Fruit fly (Drosophila melanogaster) whole organism: ENCODE data around the gene naz.

ENCODE experiments used
- CG8478 ChIP-seq: fragments of >200 bp; optimal IDR thresholded peaks from 2 replicates; lab custom pipeline; 2018; ENCODE audit warnings: inconsistent platforms
- Dll ChIP-seq: fragments of >200 bp; optimal IDR thresholded peaks from 2 replicates; lab custom pipeline; 2017
- EcR ChIP-seq, 2 experiments: fragments of >200 bp; optimal IDR thresholded peaks; 2 replicates each; lab custom pipeline; 2017; ENCODE audit warnings: missing biosample characterization in 2 of 2, missing genetic modification characterization in 2 of 2, missing genetic modification reagents in 2 of 2
- pan ChIP-seq: fragments of >200 bp; optimal IDR thresholded peaks from 2 replicates; lab custom pipeline; 2017
- psq ChIP-seq: fragments of >200 bp; optimal IDR thresholded peaks from 2 replicates; lab custom pipeline; 2017
- usp ChIP-seq: fragments of >200 bp; optimal IDR thresholded peaks from 2 replicates; lab custom pipeline; 2017; ENCODE audit warnings: missing biosample characterization, missing genetic modification characterization, mixed read lengths

Gene naz

DNA sequence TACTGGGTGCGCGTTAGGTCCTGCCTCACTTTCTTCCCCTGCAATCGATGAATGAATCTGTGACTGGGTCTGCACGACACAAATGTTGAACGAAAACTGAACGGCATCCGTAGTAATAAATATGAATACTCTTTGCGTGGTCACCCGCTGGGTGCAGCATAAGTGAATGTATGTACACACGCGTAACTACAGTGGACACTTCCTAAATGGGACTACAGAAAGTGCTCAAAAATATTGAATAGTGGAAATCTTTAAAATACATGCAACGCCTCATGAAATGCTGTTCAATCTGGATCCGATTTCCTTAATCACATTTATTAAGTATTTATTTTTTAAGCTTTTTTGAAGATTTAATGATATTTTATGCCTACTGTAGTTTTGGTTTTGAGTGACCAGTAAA, at the start of gene naz:
TSS of gene naz (minus strand) at position 101 of the 400 bp plus-strand sequence.
- TF ChIP-seq EcR (GFP tag; optimal IDR thresholded peaks at IDR 0.05; lab: Kevin White, UChicago) (no peak), pan (no peak), psq (lab: Kevin White, UChicago) (no peak), CG8478 (lab: Kevin White, UChicago) (no peak), usp (GFP tag; lab: Kevin White, UChicago) (no peak), Dll (lab: Kevin White, UChicago) (no peak)

DNA sequence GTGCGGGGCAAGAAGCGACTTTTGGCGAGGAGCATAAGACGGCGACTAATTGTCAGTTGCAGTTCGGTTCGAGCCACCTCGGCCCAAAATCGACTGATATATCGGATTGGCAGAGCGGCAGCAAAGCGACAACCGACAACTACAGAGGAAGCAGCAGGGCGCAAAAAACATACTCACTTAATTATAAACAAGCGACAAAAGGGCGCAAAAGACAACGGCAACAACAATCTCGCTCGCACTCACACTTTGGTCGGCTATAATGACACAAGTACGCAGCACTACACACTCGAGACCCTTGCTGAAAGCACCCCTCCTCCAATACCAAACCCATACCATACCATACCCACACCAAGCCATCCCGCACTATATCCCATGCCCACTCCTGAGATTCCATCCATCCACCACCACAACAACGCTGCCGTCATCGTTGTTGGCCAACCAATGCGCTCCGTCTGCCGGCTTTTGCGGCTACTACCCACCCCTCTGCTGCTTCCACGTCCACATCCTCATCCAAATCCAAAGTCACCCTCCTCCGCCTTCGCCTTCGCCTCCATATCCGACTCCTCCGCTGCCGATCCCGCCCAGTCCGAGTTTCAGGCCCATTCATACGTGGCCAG, 44.1 kb upstream of the naz start, which contains the start of gene gl:
TSS of gene gl (minus strand) at position 51 of the 617 bp plus-strand sequence.
- TF ChIP-seq psq (lab: Kevin White, UChicago) = no peak
- TF ChIP-seq pan = no peak
- TF ChIP-seq CG8478 (lab: Kevin White, UChicago) = no peak
- TF ChIP-seq usp (GFP tag; lab: Kevin White, UChicago) = no peak
- no peak for TF ChIP-seq EcR (GFP tag; optimal IDR thresholded peaks at IDR 0.05; lab: Kevin White, UChicago)
- TF ChIP-seq Dll (lab: Kevin White, UChicago) = no peak

DNA sequence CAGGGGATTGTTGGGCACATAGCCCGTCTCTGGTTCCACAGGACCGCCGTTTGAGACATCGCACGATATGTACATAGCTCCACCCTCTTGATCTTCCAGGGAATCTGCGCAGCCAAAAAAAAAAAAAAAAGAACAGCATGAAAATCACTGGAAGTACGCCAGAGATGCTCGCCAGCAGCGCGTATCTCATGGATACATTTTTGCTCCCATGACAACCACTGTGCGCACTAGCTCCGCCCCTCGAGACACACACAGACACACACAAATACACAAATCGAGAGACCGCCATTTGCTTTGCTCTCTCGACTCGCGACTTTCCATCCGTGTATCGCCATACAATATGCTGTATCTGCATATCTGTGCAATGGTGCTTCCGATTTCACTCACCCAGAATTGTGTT, 42.6 kb upstream of the naz start:
- TF ChIP-seq psq (lab: Kevin White, UChicago) (no peak), Dll (lab: Kevin White, UChicago) (no peak), pan (no peak), EcR (GFP tag; optimal IDR thresholded peaks at IDR 0.05; lab: Kevin White, UChicago) (no peak), usp (GFP tag; lab: Kevin White, UChicago) (no peak), CG8478 (lab: Kevin White, UChicago) (no peak)

DNA sequence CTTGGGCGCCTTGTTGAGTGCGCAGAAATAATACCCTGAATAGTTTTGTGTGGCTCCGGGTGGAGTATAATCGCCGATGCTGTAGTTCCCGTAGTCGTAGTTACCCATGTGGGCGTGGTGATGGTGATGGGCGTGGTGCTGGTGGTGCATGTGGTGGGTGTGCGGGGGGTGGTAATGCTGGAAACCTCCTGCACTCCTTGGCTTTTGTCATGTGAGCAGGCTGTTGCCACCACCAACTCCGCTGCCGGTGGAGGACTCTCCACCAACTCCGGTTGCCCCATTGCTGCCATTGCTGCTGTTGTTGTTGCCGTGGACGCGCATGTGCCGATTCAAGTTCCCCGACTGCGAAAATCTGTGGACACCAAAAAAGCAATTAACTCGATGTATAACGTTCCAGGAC, 39.9 kb upstream of the naz start:
- TF ChIP-seq usp (GFP tag; lab: Kevin White, UChicago) = no peak
- no peak for TF ChIP-seq CG8478 (lab: Kevin White, UChicago)
- TF ChIP-seq pan = no peak
- TF ChIP-seq psq (lab: Kevin White, UChicago) = no peak

DNA sequence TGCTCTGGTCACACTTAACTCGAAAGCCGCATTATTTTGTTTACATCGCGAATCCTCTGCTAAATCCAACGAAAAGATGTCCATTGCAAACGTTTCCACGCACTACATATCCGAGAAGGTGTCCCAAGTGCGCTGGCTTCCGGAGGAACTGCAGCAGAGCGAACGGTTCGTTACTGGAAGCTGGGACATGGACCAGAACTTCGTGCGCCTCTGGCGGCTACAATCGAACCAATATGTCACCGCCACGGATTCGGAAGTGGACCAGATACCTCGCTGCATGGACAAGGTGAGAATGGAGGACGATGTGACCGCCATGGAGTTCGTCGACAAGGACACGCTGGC, 37.9 kb upstream of the naz start:
- TF ChIP-seq CG8478 (lab: Kevin White, UChicago) (no peak), usp (GFP tag; lab: Kevin White, UChicago) (no peak), EcR (GFP tag; optimal IDR thresholded peaks at IDR 0.05; lab: Kevin White, UChicago) (no peak), Dll (lab: Kevin White, UChicago) (no peak), psq (lab: Kevin White, UChicago) (no peak), pan (no peak)

DNA sequence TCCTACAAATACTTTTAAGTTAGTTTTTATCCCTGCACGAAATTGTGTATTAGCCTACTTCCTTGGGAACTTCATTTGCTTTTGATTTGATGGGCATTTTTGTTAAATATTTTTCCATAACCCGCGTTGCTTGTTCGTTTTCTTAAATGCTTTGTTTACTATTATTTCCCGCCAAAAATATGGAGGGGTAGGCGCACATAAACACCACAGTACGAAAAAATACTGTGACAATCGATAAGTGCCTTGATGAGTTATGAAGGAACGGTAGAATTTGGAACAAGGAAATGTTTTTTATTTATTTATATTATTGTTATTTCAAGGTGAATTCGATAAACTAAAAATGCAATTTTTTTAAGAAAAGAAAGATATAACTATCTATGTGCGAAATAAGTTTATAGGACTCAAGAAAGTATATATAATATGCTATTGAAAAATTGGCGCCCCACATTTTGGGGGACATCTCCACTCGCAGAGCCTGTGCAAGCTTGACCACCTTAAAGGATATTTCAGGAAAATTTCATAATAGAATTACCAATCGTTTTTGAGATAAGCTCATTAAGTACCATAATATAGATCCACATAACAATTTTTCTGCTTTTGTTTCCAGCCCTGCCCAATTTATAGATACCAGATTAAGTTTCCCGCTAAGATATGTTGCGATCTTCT, 37.4 kb upstream of the naz start, which contains the start of the genes WRNexo and Nup43:
TSS of gene WRNexo (minus strand) at position 185 of the 666 bp plus-strand sequence.
TSS of gene Nup43 (plus strand) at position 661 of the 666 bp plus-strand sequence.
- no peak for TF ChIP-seq Dll (lab: Kevin White, UChicago)
- no peak for TF ChIP-seq CG8478 (lab: Kevin White, UChicago)

DNA sequence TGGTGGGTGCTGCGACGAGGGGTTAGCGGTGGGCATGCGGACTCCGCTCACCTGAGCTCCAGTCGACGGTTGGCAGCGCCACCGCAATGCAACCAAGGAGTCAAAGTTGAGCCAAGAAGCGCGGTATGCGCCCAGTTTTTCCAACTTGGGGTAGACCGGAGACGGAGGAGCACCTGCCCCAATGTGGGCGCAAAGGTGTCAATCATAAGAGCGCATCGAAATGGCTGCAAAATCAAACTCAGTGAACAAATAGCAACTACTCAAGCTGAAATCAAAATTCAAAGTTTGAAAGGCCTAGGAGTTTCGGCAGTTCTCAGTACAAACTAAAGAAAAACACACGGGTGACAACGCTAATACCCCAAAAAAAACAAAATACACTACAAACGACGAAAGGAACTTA, 33.0 kb upstream of the naz start, which contains the start of gene hmw:
TSS of gene hmw (plus strand) at position 301 of the 400 bp plus-strand sequence.
- no peak for TF ChIP-seq psq (lab: Kevin White, UChicago)
- no peak for TF ChIP-seq EcR (GFP tag; optimal IDR thresholded peaks at IDR 0.05; lab: Kevin White, UChicago)
- no peak for TF ChIP-seq Dll (lab: Kevin White, UChicago)
- TF ChIP-seq CG8478 (lab: Kevin White, UChicago) = no peak
- no peak for TF ChIP-seq pan
- no peak for TF ChIP-seq usp (GFP tag; lab: Kevin White, UChicago)

DNA sequence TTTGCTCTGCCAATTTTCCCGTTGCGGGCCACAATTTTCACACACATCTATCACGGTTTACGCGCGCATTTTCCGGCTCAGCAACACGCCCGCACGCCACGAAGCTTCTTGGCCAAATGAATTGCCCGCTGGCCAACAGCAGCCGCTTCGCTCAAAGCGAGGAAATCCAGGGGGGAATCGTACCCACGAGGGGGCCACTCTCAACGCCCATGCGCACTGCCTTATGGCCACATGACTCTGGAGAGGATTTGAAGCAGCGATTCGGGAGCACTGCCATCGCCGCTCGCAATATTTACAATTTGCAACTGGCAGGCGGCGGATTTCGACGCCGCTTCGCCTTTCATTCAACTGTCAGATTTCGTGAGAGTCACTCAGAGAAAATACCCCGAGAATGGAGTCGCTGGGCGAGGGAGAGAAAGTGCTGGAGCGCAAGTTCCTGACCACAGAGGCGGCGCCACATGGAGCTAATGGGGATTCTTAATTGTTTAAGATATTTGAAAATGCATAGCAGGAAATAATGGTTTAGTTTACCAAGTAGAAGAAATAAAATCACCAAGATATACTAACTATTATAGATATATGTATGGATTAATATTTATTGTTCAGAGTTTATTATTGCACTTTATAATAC, 32.0 kb upstream of the naz start, which contains the start of gene CG15803:
TSS of gene CG15803 (minus strand) at position 99 of the 631 bp plus-strand sequence.
- TF ChIP-seq usp (GFP tag; lab: Kevin White, UChicago) (no peak), Dll (lab: Kevin White, UChicago) (peak; percentile 61)

DNA sequence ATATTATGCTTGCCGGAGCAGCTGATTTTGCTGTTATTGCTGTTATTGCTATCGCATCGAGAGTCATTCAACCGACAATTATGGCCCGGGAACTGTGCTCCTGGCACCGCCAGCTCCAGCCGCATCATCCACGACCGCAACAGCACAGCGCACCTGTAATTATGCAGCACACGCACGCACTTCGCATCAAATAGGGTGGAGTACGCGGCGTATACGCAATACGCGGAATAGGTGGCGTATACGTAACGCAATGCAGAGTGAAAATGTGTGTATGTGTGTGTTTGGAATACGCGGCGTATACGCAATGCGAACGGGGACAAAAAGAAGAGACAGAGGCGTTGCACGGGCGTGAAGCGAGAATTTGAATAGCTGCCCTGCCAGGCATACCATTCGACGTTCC, 27.0 kb upstream of the naz start:
- no peak for TF ChIP-seq CG8478 (lab: Kevin White, UChicago)
- no peak for TF ChIP-seq Dll (lab: Kevin White, UChicago)
- no peak for TF ChIP-seq EcR (GFP tag; optimal IDR thresholded peaks at IDR 0.05; lab: Kevin White, UChicago)
- TF ChIP-seq pan = no peak
- no peak for TF ChIP-seq usp (GFP tag; lab: Kevin White, UChicago)
- no peak for TF ChIP-seq psq (lab: Kevin White, UChicago)

DNA sequence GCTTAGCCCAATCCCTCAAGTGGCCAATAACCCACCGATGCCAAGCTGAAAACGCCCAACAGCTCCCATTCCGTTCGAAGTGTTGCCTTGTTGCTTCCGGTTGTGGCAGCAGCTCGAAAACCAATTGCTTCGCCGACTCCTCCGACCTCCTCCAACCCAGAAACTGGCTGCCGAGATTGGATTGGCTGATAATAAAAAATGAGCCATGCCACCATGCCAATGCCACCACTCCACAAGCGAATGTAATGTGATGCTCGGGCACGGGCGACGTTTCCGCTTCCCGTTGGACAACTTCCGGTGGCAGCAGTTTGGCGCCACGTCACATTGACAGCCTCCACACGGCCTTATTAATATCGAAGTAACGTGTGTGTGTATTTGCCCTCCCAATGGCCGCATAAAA, 9.8 kb upstream of the naz start:
- TF ChIP-seq usp (GFP tag; lab: Kevin White, UChicago) (no peak), CG8478 (lab: Kevin White, UChicago) (no peak), pan (no peak), Dll (lab: Kevin White, UChicago) (no peak), EcR (GFP tag; optimal IDR thresholded peaks at IDR 0.05; lab: Kevin White, UChicago) (no peak)

DNA sequence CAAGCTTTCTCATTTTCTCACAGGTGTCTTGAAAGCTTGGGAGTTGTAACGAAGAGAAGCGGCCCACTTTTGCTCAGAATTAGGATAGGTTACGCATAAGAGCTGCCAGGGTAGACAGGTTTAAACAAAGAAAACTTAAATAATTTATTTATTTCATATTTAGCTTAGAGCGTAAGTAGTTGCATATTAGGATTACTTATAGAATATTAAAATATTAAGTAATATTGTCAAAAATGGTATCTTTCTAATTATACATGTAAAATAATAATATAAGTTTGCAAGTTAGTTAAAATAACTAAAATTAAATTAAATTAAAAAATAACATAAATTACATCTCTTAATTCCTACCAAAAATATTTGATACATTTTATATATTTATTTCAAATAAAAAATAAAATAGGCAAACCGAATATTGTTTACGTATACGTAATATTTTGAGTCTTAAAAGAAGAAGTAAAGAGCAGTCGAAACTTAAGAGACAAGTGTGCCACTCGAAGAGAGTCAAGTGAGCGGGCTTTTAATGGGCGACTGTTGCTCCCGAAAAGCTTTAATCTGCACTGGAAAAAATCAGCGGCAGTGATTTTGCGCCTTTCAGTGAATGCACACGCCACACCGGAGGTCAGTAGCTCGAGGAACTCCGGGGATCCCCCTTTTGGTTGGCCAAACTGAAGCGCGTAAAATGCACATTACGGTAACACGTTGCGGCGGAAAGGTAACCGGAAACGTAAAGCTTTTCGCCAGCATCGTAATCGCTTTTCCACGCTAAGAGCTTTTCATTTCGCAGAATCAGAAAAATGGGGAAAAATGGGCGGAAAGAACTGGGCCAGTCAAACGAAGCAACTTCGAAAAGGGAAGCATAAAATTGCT, 13.7 kb downstream of the naz start:
- TF ChIP-seq CG8478 (lab: Kevin White, UChicago) = no peak
